Fruit fly (Drosophila melanogaster): ENCODE results near the gene CG31642.

CG31642 gene

dm6 chr2L:6078757-6079351 is 39.5 kb upstream of the CG31642 start (continued):
- TF ChIP-seq Bgb (GFP tag; IDR thresholded peaks at IDR 0.05; ENCODE audit: partially characterized antibody) = peak; percentile 18; the same call in 1 of the 2 replicates
- 0 out of 2 replicates have a peak, but pooled peaks have one; percentile 11 for TF ChIP-seq Xrp1 (GFP tag; IDR thresholded peaks at IDR 0.05)
- peak; percentile 78 for TF ChIP-seq Kr (GFP tag; optimal IDR thresholded peaks at IDR 0.05)
- TF ChIP-seq mam (GFP tag; optimal IDR thresholded peaks at IDR 0.05) = no peak
- TF ChIP-seq Doc3 (GFP tag; IDR thresholded peaks at IDR 0.05; ENCODE audit: partially characterized antibody) = no peak
- TF ChIP-seq cato (GFP tag; optimal IDR thresholded peaks at IDR 0.05; ENCODE audit: borderline replicate concordance) = no peak
- TF ChIP-seq slp2 (GFP tag; optimal IDR thresholded peaks at IDR 0.05) = no peak
- TF ChIP-seq CG4404 (GFP tag; IDR thresholded peaks at IDR 0.05) = no peak
- TF ChIP-seq CG2116 (GFP tag; optimal IDR thresholded peaks at IDR 0.05) = no peak
- peak; percentile 2 for TF ChIP-seq CG5180 (GFP tag; optimal IDR thresholded peaks at IDR 0.05)
- TF ChIP-seq pho (GFP tag; optimal IDR thresholded peaks at IDR 0.05) = no peak
- no peak for TF ChIP-seq Oli (tag; optimal IDR thresholded peaks at IDR 0.05)
- TF ChIP-seq CG18476 (GFP tag; optimal IDR thresholded peaks at IDR 0.05) = no peak
- TF ChIP-seq org-1 (GFP tag; optimal IDR thresholded peaks at IDR 0.05) = no peak
- TF ChIP-seq Opbp (GFP tag; IDR thresholded peaks at IDR 0.05; ENCODE audit: partially characterized antibody) = peak; percentile 64; the same call in 1 of the 3 replicates
- no peak for TF ChIP-seq CG6254 (GFP tag; optimal IDR thresholded peaks at IDR 0.05)
- TF ChIP-seq p53 (GFP tag; optimal IDR thresholded peaks at IDR 0.05) = no peak
- TF ChIP-seq sug (tag; optimal IDR thresholded peaks at IDR 0.05) = no peak
- peak; percentile 67 for TF ChIP-seq Hey (tag; optimal IDR thresholded peaks at IDR 0.05)
- no peak for TF ChIP-seq CG9727 (GFP tag; optimal IDR thresholded peaks at IDR 0.05)
- no peak for TF ChIP-seq dmrt99B (tag; optimal IDR thresholded peaks at IDR 0.05)
- peak; percentile 34 for TF ChIP-seq ac (GFP tag; optimal IDR thresholded peaks at IDR 0.05)
- no peak for TF ChIP-seq dpn (GFP tag; optimal IDR thresholded peaks at IDR 0.05)
- peak; percentile 29 for TF ChIP-seq Ets65A (GFP tag)
- peak; percentile 15 for TF ChIP-seq CG10543 (GFP tag; optimal IDR thresholded peaks at IDR 0.05)
- no peak for TF ChIP-seq vfl (GFP tag; optimal IDR thresholded peaks at IDR 0.05)
- peak; percentile 31 for TF ChIP-seq Nf-YB (GFP tag; optimal IDR thresholded peaks at IDR 0.05)
- no peak for TF ChIP-seq B-H2 (GFP tag; optimal IDR thresholded peaks at IDR 0.05)
- TF ChIP-seq CG3407 (GFP tag; optimal IDR thresholded peaks at IDR 0.05) = no peak
- peak; percentile 86 for TF ChIP-seq aop (GFP tag; IDR thresholded peaks at IDR 0.05)
- peak; percentile 27 for TF ChIP-seq nerfin-1 (tag; optimal IDR thresholded peaks at IDR 0.05)
- no peak for TF ChIP-seq Ssrp (tag; optimal IDR thresholded peaks at IDR 0.05)
- peak; percentile 10 to 83 for TF ChIP-seq Trl (optimal IDR thresholded peaks at IDR 0.05)
- no peak for TF ChIP-seq Trl (GFP tag; optimal IDR thresholded peaks at IDR 0.05)
- peak; percentile 94 for TF ChIP-seq gcm (GFP tag; optimal IDR thresholded peaks at IDR 0.05)
- TF ChIP-seq CG34422 (GFP tag; IDR thresholded peaks at IDR 0.05) = no peak
- 0 out of 3 replicates have a peak, but pooled peaks have one; percentile 36 for TF ChIP-seq otp (GFP tag; IDR thresholded peaks at IDR 0.05)
- 0 out of 2 replicates have a peak, but pooled peaks have one; percentile 23 for TF ChIP-seq sna (GFP tag; IDR thresholded peaks at IDR 0.05; ENCODE audit: partially characterized antibody)
- no peak for TF ChIP-seq wdn (GFP tag; IDR thresholded peaks at IDR 0.05)
- TF ChIP-seq CG12219 (GFP tag; optimal IDR thresholded peaks at IDR 0.05) = no peak
- peak; percentile 79 for TF ChIP-seq CG17385 (GFP tag; optimal IDR thresholded peaks at IDR 0.05)
- peak; percentile 98 for TF ChIP-seq crol (GFP tag; IDR thresholded peaks at IDR 0.05)
- peak; percentile 50 for TF ChIP-seq D (optimal IDR thresholded peaks at IDR 0.05)
- peak; percentile 11 for TF ChIP-seq D (GFP tag; optimal IDR thresholded peaks at IDR 0.05)
- peak; percentile 82 for TF ChIP-seq zen (tag; optimal IDR thresholded peaks at IDR 0.05)
- TF ChIP-seq jigr1 (GFP tag; IDR thresholded peaks at IDR 0.05) = no peak
- TF ChIP-seq cg (GFP tag; optimal IDR thresholded peaks at IDR 0.05) = peak; percentile 82
- no peak for TF ChIP-seq her (GFP tag; optimal IDR thresholded peaks at IDR 0.05)
- TF ChIP-seq emc (GFP tag; optimal IDR thresholded peaks at IDR 0.05) = no peak
- no peak for TF ChIP-seq dati (GFP tag; IDR thresholded peaks at IDR 0.05)

Data from whole organism, embryonic.